Fruit fly (Drosophila melanogaster) whole organism, embryonic: Measurements from ENCODE around the gene mthl9.

Experiments used
- Ada2b ChIP-seq: fragments of 200-800 bp; sonication (Bioruptor generic); IDR thresholded peaks from 2 replicates; pipeline ENCODE4 v1.3.6; 2022; ENCODE audit warnings: missing biosample characterization, missing genetic modification characterization
- B-H1 ChIP-seq: fragments of 200-800 bp; sonication (Bioruptor generic); IDR thresholded peaks from 3 replicates; pipeline ENCODE4 v1.3.6; 2022; ENCODE audit warnings: missing biosample characterization, missing genetic modification characterization
- BEAF-32 ChIP-seq: fragments of 200-800 bp; sonication (Bioruptor generic); optimal IDR thresholded peaks from 3 replicates; lab custom pipeline; 2017; ENCODE audit warnings: missing biosample characterization, missing genetic modification characterization, mild to moderate bottlenecking, moderate library complexity, missing genetic modification reagents
- Bgb ChIP-seq: fragments of 200-800 bp; sonication (Bioruptor generic); IDR thresholded peaks from 2 replicates; pipeline ENCODE4 v1.3.6; 2022; ENCODE audit warnings: missing biosample characterization, missing genetic modification characterization; ENCODE audit not compliant: partially characterized antibody
- CG12299 ChIP-seq: fragments of 200-800 bp; sonication (Bioruptor generic); optimal IDR thresholded peaks from 2 replicates; lab custom pipeline; 2018; ENCODE audit warnings: missing biosample characterization, mild to moderate bottlenecking, missing genetic modification characterization
- CG13287 ChIP-seq: fragments of 200-800 bp; sonication (Bioruptor generic); IDR thresholded peaks from 2 replicates; pipeline ENCODE4 v1.3.6; 2022; ENCODE audit warnings: missing biosample characterization, missing genetic modification characterization; ENCODE audit not compliant: partially characterized antibody
- CG13424 ChIP-seq: fragments of 200-800 bp; sonication (Bioruptor generic); optimal IDR thresholded peaks from 2 replicates; lab custom pipeline; 2019; ENCODE audit warnings: missing biosample characterization, mild to moderate bottlenecking, missing genetic modification characterization, moderate library complexity
- CG15073 ChIP-seq: fragments of 200-800 bp; sonication (Bioruptor generic); optimal IDR thresholded peaks from 2 replicates; lab custom pipeline; 2016; ENCODE audit warnings: missing biosample characterization, missing genetic modification characterization
- CG15269 ChIP-seq: fragments of 200-800 bp; sonication (Bioruptor generic); optimal IDR thresholded peaks from 2 replicates; lab custom pipeline; 2018; ENCODE audit warnings: missing biosample characterization, mild to moderate bottlenecking, missing genetic modification characterization, moderate library complexity
- CG17186 ChIP-seq: fragments of 200-800 bp; sonication (Bioruptor generic); optimal IDR thresholded peaks from 3 replicates; lab custom pipeline; 2017; ENCODE audit warnings: missing biosample characterization, missing genetic modification reagents, missing genetic modification characterization
- CG17802 ChIP-seq: fragments of 200-800 bp; sonication (Bioruptor generic); optimal IDR thresholded peaks from 2 replicates; lab custom pipeline; 2018; ENCODE audit warnings: missing biosample characterization, mild to moderate bottlenecking, missing genetic modification characterization, moderate library complexity
- CG18619 ChIP-seq: fragments of 200-800 bp; sonication (Bioruptor generic); optimal IDR thresholded peaks from 3 replicates; lab custom pipeline; 2017; ENCODE audit warnings: missing biosample characterization, mild to moderate bottlenecking, missing genetic modification characterization
- CG30020 ChIP-seq: fragments of 200-800 bp; optimal IDR thresholded peaks from 2 replicates; lab custom pipeline; 2019; ENCODE audit warnings: missing biosample characterization, mild to moderate bottlenecking, missing genetic modification characterization, moderate library complexity
- CG30403 ChIP-seq: fragments of 200-800 bp; sonication (Bioruptor generic); optimal IDR thresholded peaks from 3 replicates; lab custom pipeline; 2016; ENCODE audit warnings: missing biosample characterization, missing genetic modification characterization
- CG34376 ChIP-seq: fragments of 200-800 bp; sonication (Bioruptor generic); optimal IDR thresholded peaks from 2 replicates; lab custom pipeline; 2018; ENCODE audit warnings: missing biosample characterization, mild to moderate bottlenecking, missing genetic modification characterization
- CG3726 ChIP-seq: fragments of 200-800 bp; sonication (Bioruptor generic); IDR thresholded peaks from 3 replicates; pipeline ENCODE4, ENCODE4 v1.3.6; 2022; ENCODE audit warnings: missing biosample characterization, missing genetic modification characterization
- CG6683 ChIP-seq: fragments of 200-800 bp; sonication (Bioruptor generic); optimal IDR thresholded peaks from 2 replicates; lab custom pipeline; 2017; ENCODE audit warnings: missing biosample characterization, mild to moderate bottlenecking, missing genetic modification characterization, missing genetic modification reagents
- CG7745 ChIP-seq: fragments of 200-800 bp; sonication (Bioruptor generic); optimal IDR thresholded peaks from 2 replicates; lab custom pipeline; 2018; ENCODE audit warnings: missing biosample characterization, mild to moderate bottlenecking, missing genetic modification characterization, moderate library complexity
- CG8290 ChIP-seq, 3 experiments: fragments of 200-800 bp; sonication (Bioruptor generic); optimal IDR thresholded peaks; 2 replicates each; lab custom pipeline; 2016 to 2019; ENCODE audit warnings: missing biosample characterization in 3 of 3, missing genetic modification characterization in 3 of 3, mild to moderate bottlenecking in 2 of 3, moderate library complexity in 1 of 3
- CG9215 ChIP-seq: fragments of 200-800 bp; sonication (Bioruptor generic); IDR thresholded peaks from 2 replicates; pipeline ENCODE4 v1.3.6; 2022; ENCODE audit warnings: missing biosample characterization, missing genetic modification characterization
- CG9609 ChIP-seq: fragments of 200-800 bp; sonication (Bioruptor generic); optimal IDR thresholded peaks from 3 replicates; lab custom pipeline; 2016; ENCODE audit warnings: missing biosample characterization, missing genetic modification characterization
- Drgx ChIP-seq: fragments of 200-800 bp; sonication (Bioruptor generic); IDR thresholded peaks from 2 replicates; pipeline ENCODE4 v1.3.6; 2022; ENCODE audit warnings: missing biosample characterization, missing genetic modification characterization
- Eip74EF ChIP-seq, 2 experiments: fragments of 200-800 bp in 1 of 2; fragments of >200 bp in 1 of 2; sonication (Bioruptor generic) in 1 of 2; optimal IDR thresholded peaks; 2 replicates each; lab custom pipeline; 2017 to 2019; ENCODE audit warnings: missing biosample characterization in 2 of 2, missing genetic modification characterization in 2 of 2, mild to moderate bottlenecking in 1 of 2, moderate library complexity in 1 of 2
- HLH3B ChIP-seq: fragments of 200-800 bp; sonication (Bioruptor generic); IDR thresholded peaks from 2 replicates; pipeline ENCODE4 v1.3.6; 2022; ENCODE audit warnings: missing biosample characterization, missing genetic modification characterization
- HLH54F ChIP-seq: fragments of 200-800 bp; sonication (Bioruptor generic); optimal IDR thresholded peaks from 3 replicates; lab custom pipeline; 2016; ENCODE audit warnings: missing biosample characterization, missing genetic modification characterization
- Hand ChIP-seq: fragments of 200-800 bp; sonication (Bioruptor generic); optimal IDR thresholded peaks from 2 replicates; lab custom pipeline; 2017; ENCODE audit warnings: mild to moderate bottlenecking, missing biosample characterization, missing genetic modification reagents, missing genetic modification characterization
- Lhr ChIP-seq: fragments of 200-800 bp; sonication (Bioruptor generic); optimal IDR thresholded peaks from 3 replicates; lab custom pipeline; 2017; ENCODE audit warnings: mild to moderate bottlenecking, missing biosample characterization, missing genetic modification reagents, missing genetic modification characterization
- NC2β ChIP-seq: fragments of 200-800 bp; sonication (Bioruptor generic); optimal IDR thresholded peaks from 2 replicates; lab custom pipeline; 2016; ENCODE audit warnings: missing biosample characterization, missing genetic modification characterization
- Rx ChIP-seq: fragments of 200-800 bp; sonication (Bioruptor generic); IDR thresholded peaks from 2 replicates; pipeline ENCODE4 v1.3.6; 2022; ENCODE audit warnings: missing biosample characterization, missing genetic modification characterization
- Scr ChIP-seq: fragments of 200-800 bp; sonication (Bioruptor generic); IDR thresholded peaks from 2 replicates; pipeline ENCODE4 v1.3.6; 2022; ENCODE audit warnings: missing biosample characterization, missing genetic modification characterization; ENCODE audit not compliant: partially characterized antibody
- ato ChIP-seq: fragments of 200-800 bp; sonication (Bioruptor generic); IDR thresholded peaks from 2 replicates; pipeline ENCODE4 v1.3.6; 2022; ENCODE audit warnings: missing biosample characterization, missing genetic modification characterization; ENCODE audit not compliant: partially characterized antibody
- bowl ChIP-seq: fragments of 200-800 bp; sonication (Bioruptor generic); IDR thresholded peaks from 2 replicates; pipeline ENCODE4 v1.3.6; 2022; ENCODE audit warnings: missing biosample characterization, missing genetic modification characterization
- croc ChIP-seq: fragments of 200-800 bp; sonication (Bioruptor generic); conservative IDR thresholded peaks from 3 replicates; pipeline ENCODE4 v1.3.6; 2022; ENCODE audit warnings: missing biosample characterization, missing genetic modification characterization
- dan ChIP-seq: fragments of 200-800 bp; sonication (Bioruptor generic); IDR thresholded peaks from 2 replicates; pipeline ENCODE4 v1.3.6; 2022; ENCODE audit warnings: missing biosample characterization, missing genetic modification characterization
- disco-r ChIP-seq: fragments of 200-800 bp; sonication (Bioruptor generic); optimal IDR thresholded peaks from 2 replicates; lab custom pipeline; 2016; ENCODE audit warnings: missing biosample characterization, missing genetic modification characterization
- dysf ChIP-seq: fragments of 200-800 bp; sonication (Bioruptor generic); IDR thresholded peaks from 3 replicates; pipeline ENCODE4 v1.3.6; 2022; ENCODE audit warnings: missing biosample characterization, missing genetic modification characterization
- exex ChIP-seq: fragments of 200-800 bp; sonication (Bioruptor generic); optimal IDR thresholded peaks from 4 replicates; lab custom pipeline; 2018; ENCODE audit warnings: missing biosample characterization, mild to moderate bottlenecking, missing genetic modification characterization, moderate library complexity
- gsb ChIP-seq: fragments of 200-800 bp; sonication (Bioruptor generic); IDR thresholded peaks from 2 replicates; pipeline ENCODE4 v1.3.6; 2022; ENCODE audit warnings: missing biosample characterization, missing genetic modification characterization
- hth ChIP-seq: fragments of >200 bp; optimal IDR thresholded peaks from 2 replicates; lab custom pipeline; 2017; ENCODE audit warnings: inconsistent platforms
- lab ChIP-seq: fragments of 200-800 bp; sonication (Bioruptor generic); optimal IDR thresholded peaks from 3 replicates; lab custom pipeline; 2017; ENCODE audit warnings: missing biosample characterization, missing genetic modification characterization, mild to moderate bottlenecking, moderate library complexity, missing genetic modification reagents
- mam ChIP-seq: fragments of 200-800 bp; sonication (Bioruptor generic); optimal IDR thresholded peaks from 3 replicates; lab custom pipeline; 2016; ENCODE audit warnings: missing biosample characterization, missing genetic modification characterization
- org-1 ChIP-seq: fragments of 200-800 bp; sonication (Bioruptor generic); optimal IDR thresholded peaks from 2 replicates; lab custom pipeline; 2017; ENCODE audit warnings: missing biosample characterization, missing genetic modification characterization
- pzg ChIP-seq: fragments of 200-800 bp; sonication (Bioruptor generic); optimal IDR thresholded peaks from 3 replicates; lab custom pipeline; 2018; ENCODE audit warnings: missing biosample characterization, mild to moderate bottlenecking, missing genetic modification characterization, moderate library complexity
- sens ChIP-seq: fragments of 200-800 bp; sonication (Bioruptor generic); peaks from one replicate; lab custom pipeline; 2016; ENCODE audit warnings: missing biosample characterization, missing genetic modification characterization
- seq ChIP-seq: fragments of 200-800 bp; sonication (Bioruptor generic); IDR thresholded peaks from 2 replicates; pipeline ENCODE4 v1.3.6; 2022; ENCODE audit warnings: missing biosample characterization, missing genetic modification characterization
- sima ChIP-seq: fragments of 200-800 bp; sonication (Bioruptor generic); optimal IDR thresholded peaks from 2 replicates; lab custom pipeline; 2016; ENCODE audit warnings: missing biosample characterization, missing genetic modification characterization
- sug ChIP-seq: fragments of 200-800 bp; optimal IDR thresholded peaks from 2 replicates; lab custom pipeline; 2019; ENCODE audit warnings: missing biosample characterization, mild to moderate bottlenecking, missing genetic modification characterization, moderate library complexity
- tna ChIP-seq: fragments of 200-800 bp; sonication (Bioruptor generic); IDR thresholded peaks from 2 replicates; pipeline ENCODE4 v1.3.6; 2022; ENCODE audit warnings: missing biosample characterization, missing genetic modification characterization; ENCODE audit not compliant: partially characterized antibody
- toy ChIP-seq: fragments of 200-800 bp; sonication (Bioruptor generic); IDR thresholded peaks from 2 replicates; pipeline ENCODE4 v1.3.6; 2022; ENCODE audit warnings: missing biosample characterization, missing genetic modification characterization
- unpg ChIP-seq: fragments of 200-800 bp; sonication (Bioruptor generic); optimal IDR thresholded peaks from 3 replicates; lab custom pipeline; 2018; ENCODE audit warnings: missing biosample characterization, mild to moderate bottlenecking, missing genetic modification characterization, moderate library complexity

Gene mthl9

DNA sequence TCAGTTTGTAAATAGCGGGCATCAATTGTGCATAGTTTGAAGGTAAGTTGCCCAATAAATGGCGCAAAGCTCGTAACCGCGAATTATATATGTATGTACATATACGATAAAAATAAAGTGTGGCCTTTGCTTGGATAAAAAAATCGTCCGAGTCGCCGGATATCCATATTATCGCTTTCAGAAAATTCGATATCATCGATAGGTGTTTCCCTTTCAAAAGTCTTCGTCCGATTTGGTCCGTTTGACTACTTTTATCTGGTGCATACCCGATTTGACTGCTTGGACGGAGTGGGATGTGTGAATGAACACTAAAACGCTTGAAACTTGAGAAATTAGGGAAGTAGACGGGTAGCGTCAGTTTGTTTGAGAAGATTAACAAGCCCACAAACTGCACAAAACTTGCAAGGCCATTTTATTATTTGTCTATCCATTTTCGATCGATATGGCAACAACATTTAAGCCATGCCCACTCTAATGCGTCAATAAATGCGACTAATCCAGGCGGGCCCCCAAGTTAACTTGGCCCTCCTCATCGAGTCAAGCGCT, 2.9 kb downstream of the mthl9 start (continued):
- TF ChIP-seq bowl (GFP tag; lab: Robert Waterston, UW) (no peak), exex (tag; lab: Kevin White, UChicago) (no peak), croc (GFP tag; lab: Robert Waterston, UW) (no peak), org-1 (no peak), Hand (no peak), CG12299 (tag; lab: Kevin White, UChicago) (no peak), Drgx (GFP tag; lab: Robert Waterston, UW) (no peak), hth (lab: Kevin White, UChicago) (no peak), CG15269 (tag; lab: Kevin White, UChicago) (no peak), mam (GFP tag; lab: Kevin White, UChicago) (no peak), Lhr (GFP tag; lab: Kevin White, UChicago) (no peak), Scr (GFP tag; lab: Robert Waterston, UW) (peak; percentile 63), ato (no peak), CG30020 (tag; lab: Kevin White, UChicago) (no peak), HLH3B (GFP tag; lab: Robert Waterston, UW) (no peak), Rx (GFP tag; lab: Robert Waterston, UW) (no peak), CG34376 (peak; percentile 74), tna (GFP tag; lab: Robert Waterston, UW) (peak; percentile 17; the same call in 1 of the 2 replicates), toy (GFP tag; lab: Robert Waterston, UW) (no peak), lab (GFP tag; lab: Kevin White, UChicago) (no peak), CG17186 (GFP tag; lab: Kevin White, UChicago) (no peak), CG9609 (GFP tag; lab: Kevin White, UChicago) (no peak), gsb (GFP tag; lab: Robert Waterston, UW) (no peak), CG7745 (tag; lab: Kevin White, UChicago) (no peak), CG6683 (no peak), HLH54F (no peak), B-H1 (no peak), CG3726 (GFP tag; lab: Robert Waterston, UW) (no peak), CG13287 (GFP tag; lab: Robert Waterston, UW) (peak; percentile 73), sug (peak; percentile 25), dysf (no peak), CG30403 (GFP tag; lab: Kevin White, UChicago) (no peak), unpg (GFP tag; lab: Kevin White, UChicago) (peak; percentile 19), CG15073 (GFP tag; lab: Kevin White, UChicago) (no peak), CG8290 (GFP tag; optimal IDR thresholded peaks at IDR 0.05; lab: Kevin White, UChicago) (peak; percentile 16), CG8290 (tag; optimal IDR thresholded peaks at IDR 0.05; lab: Kevin White, UChicago) (peak in 1 of 2 experiments; percentile 9), disco-r (GFP tag; lab: Kevin White, UChicago) (no peak), BEAF-32 (peak; percentile 53), CG13424 (tag; lab: Kevin White, UChicago) (no peak), Bgb (GFP tag; lab: Robert Waterston, UW) (peak; percentile 42; the same call in 1 of the 2 replicates), CG17802 (tag; lab: Kevin White, UChicago) (no peak), CG18619 (GFP tag; lab: Kevin White, UChicago) (no peak), seq (GFP tag; lab: Robert Waterston, UW) (no peak), Ada2b (GFP tag; lab: Robert Waterston, UW) (no peak), dan (GFP tag; lab: Robert Waterston, UW) (no peak), pzg (peak; percentile 39), sima (GFP tag; lab: Kevin White, UChicago) (no peak), Eip74EF (GFP tag; optimal IDR thresholded peaks at IDR 0.05; lab: Kevin White, UChicago) (no peak), CG9215 (no peak), sens (peak; percentile 3), NC2β (GFP tag; lab: Kevin White, UChicago) (no peak)
